Fruit fly (Drosophila melanogaster): ENCODE measurements around the gene Noc1.

The Noc1 gene

DNA sequence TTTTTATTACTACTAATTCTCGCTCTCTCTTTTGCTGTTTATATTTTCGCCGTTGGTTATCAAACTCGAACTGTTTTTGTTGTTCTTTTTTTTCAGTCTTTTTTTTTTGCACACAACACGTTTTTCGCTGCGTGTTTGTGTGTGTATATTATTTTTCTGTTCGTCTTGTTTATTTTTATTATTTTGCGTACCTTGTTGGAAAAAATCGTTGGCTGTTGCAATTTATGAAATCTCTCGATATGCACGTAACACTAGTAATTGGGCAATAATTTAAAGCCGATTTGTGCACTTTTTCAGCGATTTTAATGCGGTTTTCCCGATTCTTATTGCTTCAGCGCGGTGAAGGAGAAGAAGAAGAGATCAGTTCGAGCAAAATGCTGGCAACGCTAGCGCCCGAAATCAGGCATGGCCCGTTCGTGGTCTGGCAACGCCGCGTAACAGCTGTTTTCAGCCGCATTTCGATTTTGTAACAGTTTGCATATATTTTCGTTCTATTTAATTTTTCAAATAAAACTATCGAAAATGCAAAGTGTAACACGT, 45.9 kb downstream of the Noc1 start, which contains the start of the genes FoxK and mRpL2 (continued):
- TF ChIP-seq wek (GFP tag; optimal IDR thresholded peaks at IDR 0.05) (no peak), CG9797 (GFP tag; optimal IDR thresholded peaks at IDR 0.05) (peak; percentile 54), CG11093 (GFP tag; IDR thresholded peaks at IDR 0.05) (no peak), bowl (GFP tag; IDR thresholded peaks at IDR 0.05) (no peak), Stat92E (GFP tag; optimal IDR thresholded peaks at IDR 0.05) (no peak), CG13287 (GFP tag; IDR thresholded peaks at IDR 0.05; ENCODE audit: partially characterized antibody) (peak; percentile 57; the same call in 1 of the 2 replicates), Spps (tag; optimal IDR thresholded peaks at IDR 0.05) (no peak), eyg (GFP tag; optimal IDR thresholded peaks at IDR 0.05) (no peak), chn (GFP tag; optimal IDR thresholded peaks at IDR 0.05) (no peak), Atf3 (GFP tag; optimal IDR thresholded peaks at IDR 0.05) (no peak), emc (GFP tag; optimal IDR thresholded peaks at IDR 0.05) (no peak), GATAe (GFP tag; conservative IDR thresholded peaks at IDR 0.05) (no peak), gce (GFP tag; IDR thresholded peaks at IDR 0.05) (no peak), HmgZ (tag; optimal IDR thresholded peaks at IDR 0.05) (peak; percentile 54), CG2116 (GFP tag; optimal IDR thresholded peaks at IDR 0.05) (peak; percentile 35), inv (GFP tag; IDR thresholded peaks at IDR 0.05; ENCODE audit: partially characterized antibody) (peak; percentile 34; the same call in 1 of the 2 replicates), trh (GFP tag; optimal IDR thresholded peaks at IDR 0.05) (no peak), Fer3 (tag; optimal IDR thresholded peaks at IDR 0.05) (no peak), Ptx1 (GFP tag; IDR thresholded peaks at IDR 0.05) (no peak), eve (GFP tag; optimal IDR thresholded peaks at IDR 0.05) (no peak), CG32772 (GFP tag; IDR thresholded peaks at IDR 0.05) (no peak), CG4820 (GFP tag; optimal IDR thresholded peaks at IDR 0.05) (no peak), croc (GFP tag; conservative IDR thresholded peaks at IDR 0.05) (no peak), toy (GFP tag; IDR thresholded peaks at IDR 0.05) (no peak), dm (GFP tag; optimal IDR thresholded peaks at IDR 0.05) (peak; percentile 90), fd102C (GFP tag; optimal IDR thresholded peaks at IDR 0.05) (no peak), cwo (GFP tag; optimal IDR thresholded peaks at IDR 0.05) (peak; percentile 64), CG15479 (GFP tag; optimal IDR thresholded peaks at IDR 0.05) (no peak), amos (GFP tag; IDR thresholded peaks at IDR 0.05; ENCODE audit: partially characterized antibody) (peak; percentile 49; the same call in 1 of the 2 replicates), luna (GFP tag; optimal IDR thresholded peaks at IDR 0.05) (no peak), Gsc (GFP tag; IDR thresholded peaks at IDR 0.05) (no peak), CrebB (tag; optimal IDR thresholded peaks at IDR 0.05) (no peak), CG12219 (GFP tag; optimal IDR thresholded peaks at IDR 0.05) (no peak), Fer2 (tag; optimal IDR thresholded peaks at IDR 0.05) (no peak), Blimp-1 (GFP tag; optimal IDR thresholded peaks at IDR 0.05) (no peak), sna (GFP tag; IDR thresholded peaks at IDR 0.05; ENCODE audit: partially characterized antibody) (no peak), CG6765 (GFP tag; optimal IDR thresholded peaks at IDR 0.05) (no peak), CG1792 (GFP tag; optimal IDR thresholded peaks at IDR 0.05) (no peak), pzg (GFP tag; optimal IDR thresholded peaks at IDR 0.05) (peak; percentile 82), CG7963 (GFP tag; IDR thresholded peaks at IDR 0.05; ENCODE audit: partially characterized antibody) (no peak), Neu2 (GFP tag; optimal IDR thresholded peaks at IDR 0.05; ENCODE audit: borderline replicate concordance) (no peak), twi (tag; optimal IDR thresholded peaks at IDR 0.05) (no peak), vfl (GFP tag; optimal IDR thresholded peaks at IDR 0.05) (no peak), CG9876 (GFP tag; optimal IDR thresholded peaks at IDR 0.05) (no peak), Jarid2 (GFP tag; optimal IDR thresholded peaks at IDR 0.05) (no peak), CG6175 (GFP tag; IDR thresholded peaks at IDR 0.05) (no peak), CG2889 (GFP tag; IDR thresholded peaks at IDR 0.05) (no peak), tgo (GFP tag; IDR thresholded peaks at IDR 0.05) (no peak), Lpt (GFP tag; optimal IDR thresholded peaks at IDR 0.05) (no peak), Xbp1 (GFP tag; optimal IDR thresholded peaks at IDR 0.05) (peak; percentile 13)
